Worm (Caenorhabditis elegans): ENCODE results near the gene B0334.4.

DNA sequence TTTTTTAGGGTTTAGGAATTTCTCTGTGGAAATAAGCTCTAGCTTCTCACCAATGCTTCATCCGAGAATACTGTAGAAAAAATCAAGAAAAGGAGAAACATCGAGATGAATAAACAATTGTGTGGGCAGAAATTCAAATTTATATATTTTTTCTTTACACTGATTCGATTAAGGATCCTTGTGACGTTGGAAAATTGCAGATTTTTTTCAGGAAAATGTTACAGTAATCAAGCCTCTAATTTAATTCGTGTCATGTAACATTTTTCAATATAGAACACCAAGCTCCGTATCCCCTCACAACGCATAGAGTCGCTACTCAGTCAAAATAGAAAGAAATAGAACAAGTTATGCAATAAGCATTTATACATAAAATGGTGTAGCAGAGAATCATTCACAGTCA lies 19.1 kb upstream of the B0334.4 start, which contains the start of gene W02B12.16:
- TF ChIP-seq dao-5 (tag; optimal IDR thresholded peaks at IDR 0.05) (no peak), W03F9.2 (tag; optimal IDR thresholded peaks at IDR 0.05) (no peak), him-1 (tag; optimal IDR thresholded peaks at IDR 0.05) (no peak)

All from whole organism, L4/young adult.